Worm (Caenorhabditis elegans): ENCODE data around the gene set-23.

set-23 gene

ce11 chrIV:1595802-1596201, 5.7 kb upstream of the set-23 start, which contains the start of gene npp-8:
Gene npp-8, minus strand, starts transcription at chrIV:1595824.
- TF ChIP-seq pha-4 (tag; optimal IDR thresholded peaks at IDR 0.05) = no peak
- no peak for TF ChIP-seq fkh-10 (GFP tag; optimal IDR thresholded peaks at IDR 0.05)
- TF ChIP-seq tbx-7 (tag; optimal IDR thresholded peaks at IDR 0.05) = peak; percentile 51
- TF ChIP-seq ceh-2 (tag; optimal IDR thresholded peaks at IDR 0.05) = peak; percentile 87
- TF ChIP-seq ceh-18 (tag; optimal IDR thresholded peaks at IDR 0.05) = peak; percentile 89
- TF ChIP-seq dmd-4 (tag; optimal IDR thresholded peaks at IDR 0.05; ENCODE audit: borderline replicate concordance) = peak; percentile 62
- peak; percentile 56 for TF ChIP-seq hlh-15 (tag; optimal IDR thresholded peaks at IDR 0.05)
- no peak for TF ChIP-seq ama-1 (optimal IDR thresholded peaks at IDR 0.05)
- peak; percentile 72 for TF ChIP-seq ets-4 (tag; optimal IDR thresholded peaks at IDR 0.05)
- TF ChIP-seq gmeb-2 (tag; optimal IDR thresholded peaks at IDR 0.05) = peak; percentile 73
- TF ChIP-seq mec-3 (tag; optimal IDR thresholded peaks at IDR 0.05; ENCODE audit: borderline replicate concordance) = peak; percentile 65
- peak; percentile 64 for TF ChIP-seq zip-5 (tag; optimal IDR thresholded peaks at IDR 0.05)
- TF ChIP-seq nhr-232 (tag; optimal IDR thresholded peaks at IDR 0.05) = peak; percentile 64
- peak; percentile 88 for TF ChIP-seq ceh-19 (GFP tag; optimal IDR thresholded peaks at IDR 0.05)
- peak; percentile 80 for TF ChIP-seq sox-4 (tag; optimal IDR thresholded peaks at IDR 0.05)
- peak; percentile 67 for TF ChIP-seq ceh-6 (GFP tag; optimal IDR thresholded peaks at IDR 0.05)
- TF ChIP-seq C08G9.2 (tag; optimal IDR thresholded peaks at IDR 0.05) = peak; percentile 86
- no peak for TF ChIP-seq odd-2 (tag; optimal IDR thresholded peaks at IDR 0.05)
- TF ChIP-seq unc-3 (GFP tag; conservative IDR thresholded peaks at IDR 0.05) = no peak; the same call in 1 of the 2 replicates
- TF ChIP-seq unc-3 (tag; optimal IDR thresholded peaks at IDR 0.05) = peak; percentile 84
- TF ChIP-seq madf-2 (tag; optimal IDR thresholded peaks at IDR 0.05) = peak; percentile 58
- TF ChIP-seq ceh-24 (tag; optimal IDR thresholded peaks at IDR 0.05) = peak; percentile 27
- TF ChIP-seq ref-2 (tag; optimal IDR thresholded peaks at IDR 0.05) = peak; percentile 93
- no peak for TF ChIP-seq sox-2 (GFP tag; IDR thresholded peaks at IDR 0.05)
- peak; percentile 90 for TF ChIP-seq rnt-1 (tag; optimal IDR thresholded peaks at IDR 0.05)
- peak; percentile 61 for TF ChIP-seq unc-42 (tag; optimal IDR thresholded peaks at IDR 0.05)
- peak; percentile 4 for TF ChIP-seq pqm-1 (tag; optimal IDR thresholded peaks at IDR 0.05)
- peak; percentile 82 for TF ChIP-seq fkh-6 (tag; optimal IDR thresholded peaks at IDR 0.05)
- TF ChIP-seq C38D4.7 (GFP tag; optimal IDR thresholded peaks at IDR 0.05) = peak; percentile 69
- TF ChIP-seq npax-4 (tag; optimal IDR thresholded peaks at IDR 0.05) = peak; percentile 34
- TF ChIP-seq lim-6 (tag; optimal IDR thresholded peaks at IDR 0.05) = peak; percentile 79
- peak; percentile 88 for TF ChIP-seq pha-2 (tag; optimal IDR thresholded peaks at IDR 0.05)
- TF ChIP-seq unc-86 (tag; optimal IDR thresholded peaks at IDR 0.05) = peak; percentile 81
- TF ChIP-seq ceh-45 (GFP tag; IDR thresholded peaks at IDR 0.05) = no peak
- TF ChIP-seq pros-1 (tag; optimal IDR thresholded peaks at IDR 0.05) = no peak
- peak; percentile 89 for TF ChIP-seq nfya-1 (tag; optimal IDR thresholded peaks at IDR 0.05)
- peak; percentile 75 for TF ChIP-seq ahr-1 (tag; optimal IDR thresholded peaks at IDR 0.05)
- peak; percentile 50 for TF ChIP-seq ceh-48 (tag; optimal IDR thresholded peaks at IDR 0.05)
- TF ChIP-seq eyg-1 (tag; optimal IDR thresholded peaks at IDR 0.05) = no peak
- peak; percentile 75 for TF ChIP-seq sdc-2 (tag; optimal IDR thresholded peaks at IDR 0.05)
- peak; percentile 79 for TF ChIP-seq K02D7.2 (tag; optimal IDR thresholded peaks at IDR 0.05)
- TF ChIP-seq fax-1 (tag; optimal IDR thresholded peaks at IDR 0.05) = peak; percentile 83
- no peak for TF ChIP-seq pag-3 (tag; optimal IDR thresholded peaks at IDR 0.05; ENCODE audit: borderline replicate concordance)
- TF ChIP-seq ceh-34 (tag; optimal IDR thresholded peaks at IDR 0.05) = peak; percentile 89
- peak; percentile 55 for TF ChIP-seq hlh-13 (GFP tag; optimal IDR thresholded peaks at IDR 0.05)
- peak; percentile 79 for TF ChIP-seq hlh-30 (tag; optimal IDR thresholded peaks at IDR 0.05; ENCODE audit: insufficient read depth)
- peak; percentile 47 for TF ChIP-seq T23F11.4 (GFP tag; optimal IDR thresholded peaks at IDR 0.05)
- TF ChIP-seq che-1 (tag; optimal IDR thresholded peaks at IDR 0.05) = peak; percentile 74
- TF ChIP-seq ceh-9 (tag; optimal IDR thresholded peaks at IDR 0.05) = peak; percentile 28
- no peak for TF ChIP-seq nhr-11 (tag; optimal IDR thresholded peaks at IDR 0.05)
- peak; percentile 92 for TF ChIP-seq elt-2 (tag; optimal IDR thresholded peaks at IDR 0.05)
- TF ChIP-seq syd-9 (tag; optimal IDR thresholded peaks at IDR 0.05) = peak; percentile 86
- no peak for TF ChIP-seq unc-55 (GFP tag; optimal IDR thresholded peaks at IDR 0.05)
- peak; percentile 91 for TF ChIP-seq ceh-14 (tag; optimal IDR thresholded peaks at IDR 0.05)

All from whole organism, late embryonic.